Fruit fly (Drosophila melanogaster) whole organism, wandering third instar larva: ENCODE data around the gene CG5246.

Experiments used
- Dfd ChIP-seq: fragments of >200 bp; optimal IDR thresholded peaks from 2 replicates; lab custom pipeline; 2017; ENCODE audit warnings: missing biosample characterization, missing genetic modification characterization
- Dif ChIP-seq: fragments of 200-275, 200-300 bp; sonication (Bioruptor generic); optimal IDR thresholded peaks from 2 replicates; lab custom pipeline; 2018; ENCODE audit warnings: missing biosample characterization, missing genetic modification characterization; ENCODE audit not compliant: partially characterized antibody
- GATAd ChIP-seq: sonication (Bioruptor generic); optimal IDR thresholded peaks from 2 replicates; lab custom pipeline; 2016; ENCODE audit warnings: missing biosample characterization, missing genetic modification characterization
- Hr83 ChIP-seq: fragments of 200-300 bp; sonication (Bioruptor generic); optimal IDR thresholded peaks from 2 replicates; lab custom pipeline; 2016; ENCODE audit warnings: missing biosample characterization, mild to moderate bottlenecking, missing genetic modification characterization, moderate library complexity; ENCODE audit not compliant: poor library complexity, severe bottlenecking
- Myc ChIP-seq: fragments of >200 bp; optimal IDR thresholded peaks from 2 replicates; lab custom pipeline; 2017
- OdsH ChIP-seq: fragments of 200-800 bp; sonication (Bioruptor generic); optimal IDR thresholded peaks from 2 replicates; lab custom pipeline; 2016; ENCODE audit warnings: missing biosample characterization, mild to moderate bottlenecking, missing genetic modification characterization
- Rel ChIP-seq, 2 experiments: fragments of 200-800 bp; sonication (Bioruptor generic) in 1 of 2; optimal IDR thresholded peaks; 2 replicates in 1 of 2; 3 replicates in 1 of 2; lab custom pipeline; 2016 to 2019; ENCODE audit warnings: mild to moderate bottlenecking in 2 of 2, missing biosample characterization in 2 of 2, missing genetic modification characterization in 2 of 2, moderate library complexity in 1 of 2
- dmrt93B ChIP-seq: fragments of 200-800 bp; sonication (Bioruptor generic); optimal IDR thresholded peaks from 2 replicates; lab custom pipeline; 2018; ENCODE audit warnings: missing biosample characterization, mild to moderate bottlenecking, missing genetic modification characterization
- ey ChIP-seq: fragments of 200-800 bp; sonication (Bioruptor generic); optimal IDR thresholded peaks from 2 replicates; lab custom pipeline; 2016; ENCODE audit warnings: missing biosample characterization, missing genetic modification characterization
- fru ChIP-seq: fragments of 200-800 bp; sonication (Bioruptor generic); optimal IDR thresholded peaks from 3 replicates; lab custom pipeline; 2016; ENCODE audit warnings: missing biosample characterization, mild to moderate bottlenecking, missing genetic modification characterization
- pan ChIP-seq: fragments of >200 bp; optimal IDR thresholded peaks from 2 replicates; lab custom pipeline; 2017
- psq ChIP-seq: fragments of 200-800 bp; sonication (Bioruptor generic); optimal IDR thresholded peaks from 3 replicates; lab custom pipeline; 2017; ENCODE audit warnings: missing biosample characterization, mild to moderate bottlenecking, missing genetic modification characterization, moderate library complexity

DNA sequence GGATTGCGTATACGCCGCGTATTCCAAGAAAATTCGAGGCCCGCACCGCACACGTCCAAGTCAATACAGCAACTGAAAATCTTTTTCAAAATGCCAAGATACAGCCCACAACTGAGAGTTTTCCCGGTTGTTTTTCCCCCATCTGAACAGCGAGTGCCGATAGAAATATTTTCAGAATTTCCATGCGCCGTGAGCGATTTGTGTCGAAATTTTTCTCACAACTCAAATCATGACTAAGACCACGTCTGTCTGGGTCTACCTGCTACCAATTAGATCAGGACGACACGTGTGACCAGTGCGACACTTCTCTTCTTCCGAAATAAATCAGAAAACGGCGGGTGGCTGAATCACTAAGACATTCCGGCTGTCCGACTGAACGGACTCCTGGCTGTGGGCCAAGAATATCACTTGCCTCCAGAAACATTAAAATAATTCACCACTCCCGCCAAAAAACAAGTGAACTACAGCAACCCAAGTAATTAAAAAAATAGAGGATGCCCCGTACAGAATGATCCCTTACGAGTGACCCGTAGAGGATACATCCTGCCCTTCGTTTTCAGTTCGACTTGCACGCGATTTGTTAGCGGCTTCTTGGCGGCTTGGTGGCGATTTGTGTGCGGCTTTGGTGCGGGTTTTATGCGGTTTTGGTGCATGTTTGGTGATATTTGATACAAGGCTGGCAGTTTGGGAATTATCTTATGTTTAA is 10.4 kb upstream of the CG5246 start, which contains the start of gene cher:
- no peak for TF ChIP-seq OdsH (GFP tag; lab: Kevin White, UChicago)
- no peak for TF ChIP-seq Dfd
- no peak for TF ChIP-seq GATAd (GFP tag; lab: Kevin White, UChicago)
- no peak for TF ChIP-seq psq (GFP tag; lab: Kevin White, UChicago)
- no peak for TF ChIP-seq Rel (GFP tag; optimal IDR thresholded peaks at IDR 0.05; lab: Kevin White, UChicago)
- no peak for TF ChIP-seq Rel (tag; optimal IDR thresholded peaks at IDR 0.05; lab: Kevin White, UChicago)
- no peak for TF ChIP-seq ey
- TF ChIP-seq Hr83 (GFP tag; lab: Kevin White, UChicago): no peak
- no peak for TF ChIP-seq pan (lab: Kevin White, UChicago)
- no peak for TF ChIP-seq dmrt93B (GFP tag; lab: Kevin White, UChicago)
- no peak for TF ChIP-seq Dif (GFP tag; lab: Kevin White, UChicago)
- TF ChIP-seq Myc (lab: Kevin White, UChicago): peak; percentile 69
- TF ChIP-seq fru (GFP tag; lab: Kevin White, UChicago): no peak
